Worm (Caenorhabditis elegans) whole organism, young adult: ENCODE measurements around the gene C30H6.12.

Experiments
- F23B12.7 ChIP-seq: sonication (generic microtip); optimal IDR thresholded peaks from 2 replicates; lab custom pipeline; 2017; ENCODE audit warnings: missing genetic modification characterization, mild to moderate bottlenecking, missing compliant biosample characterization, antibody characterized with exemption, moderate library complexity; ENCODE audit not compliant: insufficient read depth
- F37B4.10 ChIP-seq: fragments of 200-800 bp; sonication (Bioruptor generic); IDR thresholded peaks from 2 replicates; pipeline ENCODE4 v1.3.6; 2022; ENCODE audit warnings: missing genetic modification characterization, missing compliant biosample characterization
- F39B2.1 ChIP-seq: fragments of 200-800 bp; sonication (Bioruptor generic); IDR thresholded peaks from 2 replicates; pipeline ENCODE4 v1.3.6; 2022; ENCODE audit warnings: missing genetic modification reagents, missing genetic modification characterization, missing compliant biosample characterization
- Y53G8AR.9 ChIP-seq: fragments of 200-800 bp; sonication (Bioruptor generic); conservative IDR thresholded peaks from 2 replicates; pipeline ENCODE4 v1.3.6; 2022; ENCODE audit warnings: missing genetic modification reagents, missing genetic modification characterization, missing compliant biosample characterization
- Y56A3A.18 ChIP-seq: fragments of 200-800 bp; sonication (Bioruptor generic); IDR thresholded peaks from 2 replicates; pipeline ENCODE4 v1.3.6; 2022; ENCODE audit warnings: missing genetic modification reagents, missing genetic modification characterization, missing compliant biosample characterization
- Y95B8A.8 ChIP-seq: fragments of 200-800 bp; sonication (Bioruptor generic); IDR thresholded peaks from 2 replicates; pipeline ENCODE4 v1.3.6; 2022; ENCODE audit warnings: missing genetic modification reagents, missing genetic modification characterization, missing compliant biosample characterization
- ama-1 ChIP-seq, 3 experiments: fragments of 150-350 bp in 1 of 3; sonication (generic microtip) in 2 of 3; optimal IDR thresholded peaks; 2 replicates each; lab custom pipeline; 2014 to 2018; ENCODE audit warnings: missing biosample characterization in 2 of 3, missing genetic modification characterization in 2 of 3, missing genetic modification reagents in 2 of 3
- athp-1 ChIP-seq: sonication (generic microtip); optimal IDR thresholded peaks from 2 replicates; lab custom pipeline; 2017; ENCODE audit warnings: mild to moderate bottlenecking, missing genetic modification characterization, missing compliant biosample characterization
- attf-5 ChIP-seq: fragments of 200-800 bp; sonication (Bioruptor generic); optimal IDR thresholded peaks from 2 replicates; lab custom pipeline; 2018; ENCODE audit warnings: mild to moderate bottlenecking, missing genetic modification characterization, missing compliant biosample characterization
- attf-6 ChIP-seq: fragments of 200-800 bp; sonication (Bioruptor generic); IDR thresholded peaks from 2 replicates; pipeline ENCODE4 v1.3.6; 2022; ENCODE audit warnings: missing genetic modification reagents, missing genetic modification characterization, missing compliant biosample characterization
- ceh-27 ChIP-seq: fragments of 200-800 bp; sonication (Bioruptor generic); optimal IDR thresholded peaks from 2 replicates; lab custom pipeline; 2018; ENCODE audit warnings: mild to moderate bottlenecking, missing genetic modification characterization, moderate library complexity, missing compliant biosample characterization
- ceh-79 ChIP-seq: sonication (generic microtip); optimal IDR thresholded peaks from 2 replicates; lab custom pipeline; 2017; ENCODE audit warnings: mild to moderate bottlenecking, missing genetic modification characterization, missing compliant biosample characterization
- fkh-3 ChIP-seq: sonication (generic microtip); optimal IDR thresholded peaks from 2 replicates; lab custom pipeline; 2016; ENCODE audit warnings: mild to moderate bottlenecking, missing genetic modification characterization, missing compliant biosample characterization
- hlh-26 ChIP-seq: fragments of 200-800 bp; sonication (Bioruptor generic); conservative IDR thresholded peaks from 2 replicates; pipeline ENCODE4 v1.3.6; 2022; ENCODE audit warnings: missing genetic modification reagents, missing genetic modification characterization, missing compliant biosample characterization
- hmg-1.2 ChIP-seq: fragments of 200-800 bp; sonication (Bioruptor generic); IDR thresholded peaks from 2 replicates; pipeline ENCODE4 v1.3.6; 2022; ENCODE audit warnings: missing genetic modification reagents, missing genetic modification characterization, missing compliant biosample characterization
- let-526 ChIP-seq: fragments of 200-800 bp; sonication (Bioruptor generic); IDR thresholded peaks from 2 replicates; pipeline ENCODE4 v1.3.6; 2022; ENCODE audit warnings: missing genetic modification reagents, missing genetic modification characterization, missing compliant biosample characterization
- let-607 ChIP-seq, 2 experiments: fragments of 200-800 bp in 1 of 2; sonication (Bioruptor generic) in 1 of 2; sonication (generic microtip) in 1 of 2; optimal IDR thresholded peaks; 2 replicates each; lab custom pipeline; 2016 to 2018; ENCODE audit warnings: mild to moderate bottlenecking in 2 of 2, missing compliant biosample characterization in 2 of 2, missing genetic modification characterization in 2 of 2, moderate library complexity in 2 of 2, missing genotype in 1 of 2
- lin-40 ChIP-seq: sonication (generic microtip); optimal IDR thresholded peaks from 2 replicates; lab custom pipeline; 2016; ENCODE audit warnings: missing genetic modification characterization, mild to moderate bottlenecking, missing compliant biosample characterization, missing genotype, missing genetic modification reagents
- lsy-27 ChIP-seq: sonication (generic microtip); optimal IDR thresholded peaks from 2 replicates; lab custom pipeline; 2017; ENCODE audit warnings: missing genetic modification characterization, mild to moderate bottlenecking, missing compliant biosample characterization, antibody characterized with exemption, missing genotype, borderline replicate concordance; ENCODE audit not compliant: insufficient read depth
- mcd-1 ChIP-seq: fragments of 200-800 bp; sonication (Bioruptor generic); IDR thresholded peaks from 2 replicates; pipeline ENCODE4 v1.3.6; 2022; ENCODE audit warnings: missing genetic modification reagents, missing genetic modification characterization, missing compliant biosample characterization
- mxl-1 ChIP-seq: sonication (generic microtip); optimal IDR thresholded peaks from 2 replicates; lab custom pipeline; 2016; ENCODE audit warnings: missing genetic modification characterization, missing compliant biosample characterization
- nhr-80 ChIP-seq: sonication (generic microtip); optimal IDR thresholded peaks from 2 replicates; lab custom pipeline; 2016; ENCODE audit warnings: missing genetic modification characterization, missing compliant biosample characterization
- sdz-38 ChIP-seq: sonication (generic microtip); optimal IDR thresholded peaks from 2 replicates; lab custom pipeline; 2016; ENCODE audit warnings: missing genotype, missing genetic modification characterization, missing compliant biosample characterization
- snpc-4 ChIP-seq, 5 experiments: fragments of 150-350 bp in 1 of 5; sonication (generic microtip) in 4 of 5; optimal IDR thresholded peaks; 2 replicates each; lab custom pipeline; 2014 to 2018; ENCODE audit warnings: missing genetic modification characterization in 5 of 5, missing biosample characterization in 3 of 5, antibody characterized with exemption in 2 of 5, mild to moderate bottlenecking in 2 of 5, missing compliant biosample characterization in 2 of 5, missing genotype in 2 of 5, moderate library complexity in 2 of 5, missing genetic modification reagents in 1 of 5
- tbp1 ChIP-seq: fragments of 200-800 bp; sonication (Bioruptor generic); optimal IDR thresholded peaks from 2 replicates; lab custom pipeline; 2018; ENCODE audit warnings: mild to moderate bottlenecking, missing genetic modification characterization, missing compliant biosample characterization
- unc-62 ChIP-seq: fragments of 150-350 bp; optimal IDR thresholded peaks from 2 replicates; lab custom pipeline; 2014; ENCODE audit warnings: missing biosample characterization, missing genetic modification reagents, missing genetic modification characterization
- zim-3 ChIP-seq: sonication (generic microtip); optimal IDR thresholded peaks from 2 replicates; lab custom pipeline; 2017; ENCODE audit warnings: mild to moderate bottlenecking, missing genetic modification characterization, moderate library complexity, missing compliant biosample characterization
- ztf-18 ChIP-seq: sonication (generic microtip); optimal IDR thresholded peaks from 2 replicates; lab custom pipeline; 2016; ENCODE audit warnings: missing genotype, mild to moderate bottlenecking, missing genetic modification characterization, missing compliant biosample characterization
- ztf-25 ChIP-seq: fragments of 200-800 bp; sonication (Bioruptor generic); IDR thresholded peaks from 2 replicates; pipeline ENCODE4 v1.3.6; 2022; ENCODE audit warnings: missing genetic modification reagents, missing genetic modification characterization, missing compliant biosample characterization
- ztf-26 ChIP-seq: sonication (generic microtip); optimal IDR thresholded peaks from 2 replicates; lab custom pipeline; 2017; ENCODE audit warnings: missing genetic modification characterization, missing compliant biosample characterization

C30H6.12 gene

ce11 chrIV:17383046-17383445 lies at the start of gene C30H6.12:
C30H6.12 (plus strand) TSS chrIV:17383346.
- TF ChIP-seq ceh-79 (tag; lab: Kevin White, UChicago): no peak
- TF ChIP-seq attf-6 (GFP tag; lab: Robert Waterston, UW): no peak
- no peak for TF ChIP-seq lin-40 (tag; lab: Kevin White, UChicago)
- no peak for TF ChIP-seq athp-1 (tag; lab: Kevin White, UChicago)

- TF ChIP-seq hlh-26 (GFP tag; lab: Robert Waterston, UW) (no peak), ama-1 (optimal IDR thresholded peaks at IDR 0.05; lab: Kevin White, UChicago) (no peak), ama-1 (GFP tag; optimal IDR thresholded peaks at IDR 0.05; lab: Kevin White, UChicago) (peak in 1 of 2 experiments; percentile 21), mcd-1 (0 out of 2 replicates have a peak, but pooled peaks have one; percentile 11), ztf-18 (tag; lab: Kevin White, UChicago) (peak; percentile 13), nhr-80 (tag; lab: Kevin White, UChicago) (peak; percentile 15), Y53G8AR.9 (GFP tag; lab: Robert Waterston, UW) (no peak), fkh-3 (tag; lab: Kevin White, UChicago) (no peak), hmg-1.2 (GFP tag; lab: Robert Waterston, UW) (peak; percentile 51; the same call in 1 of the 2 replicates), snpc-4 (GFP tag; optimal IDR thresholded peaks at IDR 0.05; lab: Kevin White, UChicago) (no peak), snpc-4 (tag; optimal IDR thresholded peaks at IDR 0.05; lab: Kevin White, UChicago) (peak in 1 of 4 experiments; percentile 52), attf-5 (GFP tag; lab: Kevin White, UChicago) (peak; percentile 71), tbp1 (GFP tag; lab: Kevin White, UChicago) (no peak), F23B12.7 (tag; lab: Kevin White, UChicago) (peak; percentile 20)
Measured at ce11 chrIV:17333542-17334281, 49.4 kb upstream of the C30H6.12 start, which contains the start of gene C49C3.15. C49C3.15 (plus strand) TSS chrIV:17334231.

ce11 chrIV:17335031-17335430 lies 48.1 kb upstream of the C30H6.12 start, which contains the start of gene C49C3.8:
C49C3.8 (plus strand) TSS chrIV:17335203.
- no peak for TF ChIP-seq ztf-26
- no peak for TF ChIP-seq F37B4.10 (GFP tag; lab: Robert Waterston, UW)
- TF ChIP-seq Y95B8A.8 (GFP tag; lab: Robert Waterston, UW): no peak
- no peak for TF ChIP-seq sdz-38 (tag; lab: Kevin White, UChicago)
- no peak for TF ChIP-seq let-526 (GFP tag; lab: Robert Waterston, UW)
- no peak for TF ChIP-seq lsy-27 (tag; lab: Kevin White, UChicago)
- TF ChIP-seq ceh-27 (GFP tag; lab: Kevin White, UChicago): no peak
- no peak for TF ChIP-seq unc-62
- TF ChIP-seq zim-3 (tag; lab: Kevin White, UChicago): no peak
- no peak for TF ChIP-seq snpc-4 (GFP tag; optimal IDR thresholded peaks at IDR 0.05; lab: Kevin White, UChicago)
- no peak for TF ChIP-seq snpc-4 (tag; optimal IDR thresholded peaks at IDR 0.05; lab: Kevin White, UChicago)
- TF ChIP-seq mxl-1 (tag; lab: Kevin White, UChicago): no peak
- TF ChIP-seq hlh-26 (GFP tag; lab: Robert Waterston, UW): no peak
- TF ChIP-seq F39B2.1 (GFP tag; lab: Robert Waterston, UW): no peak
- TF ChIP-seq let-607 (tag; optimal IDR thresholded peaks at IDR 0.05; lab: Kevin White, UChicago): no peak
- TF ChIP-seq ztf-25 (GFP tag; lab: Robert Waterston, UW): no peak
- TF ChIP-seq tbp1 (GFP tag; lab: Kevin White, UChicago): no peak
- no peak for TF ChIP-seq Y56A3A.18 (GFP tag; lab: Robert Waterston, UW)
